Fruit fly (Drosophila melanogaster): ENCODE measurements around the gene Amnionless.

Amnionless gene

DNA sequence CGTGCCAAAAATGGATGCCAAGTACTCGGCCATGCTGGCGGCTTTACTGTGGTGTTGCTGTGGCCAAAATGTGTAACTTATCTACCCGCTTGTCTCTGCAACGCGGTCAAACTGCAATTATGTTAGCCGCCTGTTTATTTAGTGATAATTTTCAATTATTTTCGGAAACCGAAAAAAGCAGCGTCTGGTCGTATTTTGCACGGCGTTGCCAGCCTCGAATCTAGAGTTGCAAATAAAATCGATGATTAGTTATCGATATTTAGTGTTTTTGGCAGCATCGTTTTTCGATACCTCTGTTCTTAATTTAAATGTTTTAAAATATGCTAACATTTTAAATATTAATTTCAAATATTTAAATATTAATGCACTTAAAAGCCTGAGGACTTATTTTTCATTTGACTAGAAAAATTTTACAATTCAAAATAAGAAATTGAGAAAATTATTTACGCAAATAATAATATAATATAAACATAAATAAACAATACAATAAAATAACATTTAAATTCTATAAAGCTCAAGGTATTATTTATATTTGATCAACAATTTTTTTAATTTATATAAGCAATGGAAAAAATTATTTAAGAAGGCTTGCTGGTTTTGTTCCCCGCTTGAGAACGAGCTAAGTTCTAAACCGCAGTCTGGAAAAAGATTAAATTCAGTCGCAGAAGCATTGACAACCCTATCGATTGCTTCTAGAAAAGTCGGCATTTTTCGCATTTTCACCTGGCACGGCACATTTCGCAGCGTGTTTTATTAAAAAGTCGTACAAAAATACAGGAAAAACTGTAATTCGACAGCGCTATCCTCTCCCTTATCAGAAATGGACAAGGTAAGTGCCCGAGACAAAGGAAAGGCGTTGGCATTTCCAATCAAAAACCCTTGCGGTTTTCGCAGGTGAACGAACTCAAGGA is 5.8 kb upstream of the Amnionless start, which contains the start of the genes U2af38 and Stip1 (continued):
- TF ChIP-seq lola (GFP tag; optimal IDR thresholded peaks at IDR 0.05) (peak in 1 of 3 experiments; percentile 12), Sox100B (GFP tag; optimal IDR thresholded peaks at IDR 0.05) (peak; percentile 24), dimm (GFP tag; IDR thresholded peaks at IDR 0.05) (no peak), MBD-R2 (GFP tag; IDR thresholded peaks at IDR 0.05) (peak; percentile 55)

DNA sequence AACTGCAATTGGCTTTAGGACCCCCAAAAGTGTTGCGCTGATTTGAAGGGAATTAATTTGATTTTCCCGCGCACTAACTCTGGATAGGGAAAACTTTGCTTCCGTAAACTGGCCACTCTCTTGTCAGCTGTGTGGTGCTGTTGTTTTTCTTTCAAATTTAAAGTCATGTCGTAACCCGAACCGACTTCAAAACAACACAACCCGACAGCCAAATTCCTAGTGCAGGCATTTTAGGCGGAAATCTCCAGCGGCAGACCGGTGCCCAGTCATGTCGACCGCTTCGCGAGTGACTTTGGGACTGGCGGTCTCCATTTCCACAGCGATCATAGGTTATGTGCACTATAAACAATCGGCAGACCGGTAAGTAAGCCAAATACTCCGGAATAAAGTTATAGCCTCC is 3.4 kb upstream of the Amnionless start, which contains the start of gene CG11562:
TSS of gene CG11562 (plus strand) at position 119 of the 400 bp plus-strand sequence.
- TF ChIP-seq Hsf (GFP tag; optimal IDR thresholded peaks at IDR 0.05): no peak
- no peak for TF ChIP-seq Atf3 (GFP tag; optimal IDR thresholded peaks at IDR 0.05)
- TF ChIP-seq twi (tag; optimal IDR thresholded peaks at IDR 0.05): no peak
- TF ChIP-seq CG15696 (tag; optimal IDR thresholded peaks at IDR 0.05): no peak
- TF ChIP-seq Med (GFP tag): peak; percentile 66
- no peak for TF ChIP-seq D (optimal IDR thresholded peaks at IDR 0.05)
- TF ChIP-seq D (GFP tag; optimal IDR thresholded peaks at IDR 0.05): no peak
- no peak for TF ChIP-seq ro (GFP tag; IDR thresholded peaks at IDR 0.05)
- no peak for TF ChIP-seq sna (GFP tag; IDR thresholded peaks at IDR 0.05; ENCODE audit: partially characterized antibody)
- peak; percentile 10 for TF ChIP-seq BEAF-32 (GFP tag; optimal IDR thresholded peaks at IDR 0.05)
- TF ChIP-seq CG10543 (GFP tag; optimal IDR thresholded peaks at IDR 0.05): no peak
- TF ChIP-seq Hand (GFP tag; optimal IDR thresholded peaks at IDR 0.05): no peak
- TF ChIP-seq Dll (GFP tag; IDR thresholded peaks at IDR 0.05; ENCODE audit: partially characterized antibody): peak; percentile 53; the same call in 1 of the 4 replicates
- TF ChIP-seq Hr39 (optimal IDR thresholded peaks at IDR 0.05): no peak
- no peak for TF ChIP-seq Aef1 (GFP tag; IDR thresholded peaks at IDR 0.05)
- TF ChIP-seq CG17802 (tag; optimal IDR thresholded peaks at IDR 0.05): no peak
- no peak for TF ChIP-seq CG12942 (GFP tag; optimal IDR thresholded peaks at IDR 0.05)
- no peak for TF ChIP-seq CG12659 (GFP tag; optimal IDR thresholded peaks at IDR 0.05)
- TF ChIP-seq Opbp (GFP tag; IDR thresholded peaks at IDR 0.05; ENCODE audit: partially characterized antibody): no peak; the same call in 2 of the 3 replicates
- TF ChIP-seq CG15011 (GFP tag; optimal IDR thresholded peaks at IDR 0.05): no peak
- TF ChIP-seq repo (GFP tag; optimal IDR thresholded peaks at IDR 0.05): no peak
- TF ChIP-seq CG10431 (GFP tag; optimal IDR thresholded peaks at IDR 0.05): no peak
- no peak for TF ChIP-seq CG31388 (GFP tag; optimal IDR thresholded peaks at IDR 0.05)
- TF ChIP-seq trh (GFP tag; optimal IDR thresholded peaks at IDR 0.05): no peak
- TF ChIP-seq HLH54F (GFP tag; optimal IDR thresholded peaks at IDR 0.05): no peak
- no peak for TF ChIP-seq jing (GFP tag; optimal IDR thresholded peaks at IDR 0.05)
- TF ChIP-seq Side (GFP tag; optimal IDR thresholded peaks at IDR 0.05): no peak
- no peak for TF ChIP-seq ftz-f1 (GFP tag; optimal IDR thresholded peaks at IDR 0.05)
- TF ChIP-seq ara (GFP tag; IDR thresholded peaks at IDR 0.05): no peak
- no peak for TF ChIP-seq Usf (GFP tag; optimal IDR thresholded peaks at IDR 0.05)
- no peak for TF ChIP-seq CG13296 (GFP tag; optimal IDR thresholded peaks at IDR 0.05)
- TF ChIP-seq tll (GFP tag; optimal IDR thresholded peaks at IDR 0.05): no peak
- no peak for TF ChIP-seq Kr (GFP tag; optimal IDR thresholded peaks at IDR 0.05)
- TF ChIP-seq cato (GFP tag; optimal IDR thresholded peaks at IDR 0.05; ENCODE audit: borderline replicate concordance): no peak
- no peak for TF ChIP-seq CG1529 (GFP tag; optimal IDR thresholded peaks at IDR 0.05)
- no peak for TF ChIP-seq CG11085 (GFP tag; IDR thresholded peaks at IDR 0.05)
- no peak for TF ChIP-seq pfk (GFP tag; optimal IDR thresholded peaks at IDR 0.05)
- no peak for TF ChIP-seq gsb (GFP tag; IDR thresholded peaks at IDR 0.05)
- TF ChIP-seq CG9797 (GFP tag; optimal IDR thresholded peaks at IDR 0.05): peak; percentile 62
- TF ChIP-seq Pdp1 (GFP tag; optimal IDR thresholded peaks at IDR 0.05): peak in 1 of 2 experiments; percentile 97
- no peak for TF ChIP-seq gt (GFP tag; IDR thresholded peaks at IDR 0.05)
- peak; percentile 13 for TF ChIP-seq Myb (GFP tag; optimal IDR thresholded peaks at IDR 0.05)
- no peak for TF ChIP-seq odd (GFP tag; optimal IDR thresholded peaks at IDR 0.05)
